Worm (Caenorhabditis elegans) whole organism, L2 larva: Measurements from ENCODE around the gene spop-1.

ENCODE experiments used
- F13H6.1 ChIP-seq: sonication (generic microtip); optimal IDR thresholded peaks from 2 replicates; lab custom pipeline; 2016; ENCODE audit warnings: missing genetic modification characterization, missing compliant biosample characterization
- alr-1 ChIP-seq: fragments of 150-350 bp; optimal IDR thresholded peaks from 2 replicates; lab custom pipeline; 2014; ENCODE audit warnings: missing biosample characterization, missing genetic modification characterization
- aly-2 ChIP-seq: fragments of 150-350 bp; optimal IDR thresholded peaks from 2 replicates; lab custom pipeline; 2014; ENCODE audit warnings: missing biosample characterization, missing genetic modification characterization
- blmp-1 ChIP-seq: sonication (generic microtip); optimal IDR thresholded peaks from 2 replicates; lab custom pipeline; 2017; ENCODE audit warnings: missing genetic modification characterization, mild to moderate bottlenecking, missing compliant biosample characterization, antibody characterized with exemption, moderate library complexity; ENCODE audit not compliant: insufficient read depth
- ceh-16 ChIP-seq: fragments of 150-350 bp; optimal IDR thresholded peaks from 2 replicates; lab custom pipeline; 2014; ENCODE audit warnings: missing biosample characterization, missing genetic modification characterization
- ceh-82 ChIP-seq: fragments of 150-350 bp; optimal IDR thresholded peaks from 2 replicates; lab custom pipeline; 2014; ENCODE audit warnings: missing biosample characterization, missing genetic modification characterization
- dmd-4 ChIP-seq: sonication (generic microtip); optimal IDR thresholded peaks from 2 replicates; lab custom pipeline; 2017; ENCODE audit warnings: missing biosample characterization, missing genetic modification characterization
- egl-27 ChIP-seq: sonication (generic microtip); optimal IDR thresholded peaks from 3 replicates; lab custom pipeline; 2017; ENCODE audit warnings: missing biosample characterization, missing genetic modification reagents, missing genetic modification characterization
- elt-1 ChIP-seq: fragments of 150-350 bp; optimal IDR thresholded peaks from 2 replicates; lab custom pipeline; 2014; ENCODE audit warnings: missing biosample characterization, missing genetic modification characterization
- fos-1 ChIP-seq: fragments of 150-350 bp; optimal IDR thresholded peaks from 2 replicates; lab custom pipeline; 2014; ENCODE audit warnings: missing biosample characterization, missing genetic modification characterization
- lin-11 ChIP-seq: fragments of 150-350 bp; sonication (generic microtip); optimal IDR thresholded peaks from 2 replicates; lab custom pipeline; 2014; ENCODE audit warnings: missing biosample characterization, missing genetic modification characterization, inconsistent platforms, mixed read lengths
- lin-13 ChIP-seq: fragments of 150-350 bp; optimal IDR thresholded peaks from 2 replicates; lab custom pipeline; 2014; ENCODE audit warnings: missing biosample characterization, missing genetic modification reagents, missing genetic modification characterization
- lin-39 ChIP-seq: fragments of 150-350 bp; optimal IDR thresholded peaks from 2 replicates; lab custom pipeline; 2014; ENCODE audit warnings: missing biosample characterization, missing genetic modification reagents, missing genetic modification characterization
- lsy-2 ChIP-seq, 2 experiments: fragments of 150-350 bp in 1 of 2; sonication (generic microtip) in 1 of 2; optimal IDR thresholded peaks; 2 replicates each; lab custom pipeline; 2014 to 2017; ENCODE audit warnings: missing biosample characterization in 2 of 2, missing genetic modification characterization in 2 of 2
- mab-5 ChIP-seq: fragments of 150-350 bp; optimal IDR thresholded peaks from 2 replicates; lab custom pipeline; 2014; ENCODE audit warnings: missing biosample characterization, missing genetic modification characterization
- mdl-1 ChIP-seq, 2 experiments: fragments of 150-350 bp in 1 of 2; sonication (generic microtip) in 1 of 2; optimal IDR thresholded peaks; 2 replicates each; lab custom pipeline; 2017; ENCODE audit warnings: missing biosample characterization in 2 of 2, missing genetic modification characterization in 2 of 2
- nhr-11 ChIP-seq: fragments of 150-350 bp; optimal IDR thresholded peaks from 2 replicates; lab custom pipeline; 2014; ENCODE audit warnings: missing biosample characterization, missing genetic modification characterization
- nhr-12 ChIP-seq: fragments of 150-350 bp; optimal IDR thresholded peaks from 2 replicates; lab custom pipeline; 2014; ENCODE audit warnings: missing biosample characterization, missing genetic modification characterization
- nhr-129 ChIP-seq: fragments of 150-350 bp; optimal IDR thresholded peaks from 2 replicates; lab custom pipeline; 2014; ENCODE audit warnings: missing biosample characterization, missing genetic modification characterization
- nhr-23 ChIP-seq: fragments of 150-350 bp; optimal IDR thresholded peaks from 2 replicates; lab custom pipeline; 2014; ENCODE audit warnings: missing biosample characterization, missing genetic modification reagents, missing genetic modification characterization
- nhr-237 ChIP-seq: fragments of 150-350 bp; optimal IDR thresholded peaks from 2 replicates; lab custom pipeline; 2014; ENCODE audit warnings: missing biosample characterization, missing genetic modification characterization
- nhr-25 ChIP-seq: fragments of 150-350 bp; sonication (generic microtip); optimal IDR thresholded peaks from 3 replicates; lab custom pipeline; 2014; ENCODE audit warnings: missing biosample characterization, missing genetic modification characterization
- nhr-6 ChIP-seq: fragments of 150-350 bp; optimal IDR thresholded peaks from 2 replicates; lab custom pipeline; 2014; ENCODE audit warnings: missing biosample characterization, missing genetic modification characterization
- nhr-77 ChIP-seq: fragments of 150-350 bp; optimal IDR thresholded peaks from 2 replicates; lab custom pipeline; 2014; ENCODE audit warnings: missing biosample characterization, missing genetic modification characterization
- peb-1 ChIP-seq: fragments of 150-350 bp; optimal IDR thresholded peaks from 2 replicates; lab custom pipeline; 2014; ENCODE audit warnings: missing biosample characterization, missing genetic modification characterization
- sem-4 ChIP-seq: fragments of 150-350 bp; optimal IDR thresholded peaks from 2 replicates; lab custom pipeline; 2014; ENCODE audit warnings: missing biosample characterization, missing genetic modification reagents, missing genetic modification characterization
- skn-1 ChIP-seq: sonication (generic microtip); optimal IDR thresholded peaks from 2 replicates; lab custom pipeline; 2017; ENCODE audit warnings: missing biosample characterization, missing genetic modification characterization
- sma-9 ChIP-seq, 2 experiments: fragments of 150-350 bp in 1 of 2; sonication (generic microtip) in 1 of 2; optimal IDR thresholded peaks; 2 replicates each; lab custom pipeline; 2014 to 2016; ENCODE audit warnings: missing genetic modification characterization in 2 of 2, mild to moderate bottlenecking in 1 of 2, missing biosample characterization in 1 of 2, missing compliant biosample characterization in 1 of 2, missing genetic modification reagents in 1 of 2, moderate library complexity in 1 of 2
- snpc-4 ChIP-seq: fragments of 150-350 bp; optimal IDR thresholded peaks from 2 replicates; lab custom pipeline; 2014; ENCODE audit warnings: missing biosample characterization, missing genetic modification characterization
- unc-39 ChIP-seq: fragments of 150-350 bp; optimal IDR thresholded peaks from 2 replicates; lab custom pipeline; 2014; ENCODE audit warnings: missing biosample characterization, missing genetic modification characterization
- unc-55 ChIP-seq: fragments of 150-350 bp; sonication (generic microtip); optimal IDR thresholded peaks from 3 replicates; lab custom pipeline; 2014; ENCODE audit warnings: missing biosample characterization, missing genetic modification reagents, missing genetic modification characterization
- unc-62 ChIP-seq: fragments of 150-350 bp; optimal IDR thresholded peaks from 2 replicates; lab custom pipeline; 2014; ENCODE audit warnings: missing biosample characterization, missing genetic modification reagents, missing genetic modification characterization
- zag-1 ChIP-seq: fragments of 150-350 bp; optimal IDR thresholded peaks from 2 replicates; lab custom pipeline; 2014; ENCODE audit warnings: missing biosample characterization, missing genetic modification characterization
- ztf-11 ChIP-seq: sonication (generic microtip); optimal IDR thresholded peaks from 2 replicates; lab custom pipeline; 2017; ENCODE audit warnings: missing biosample characterization, missing genetic modification characterization
- ztf-4 ChIP-seq: fragments of 150-350 bp; optimal IDR thresholded peaks from 2 replicates; lab custom pipeline; 2014; ENCODE audit warnings: missing biosample characterization, missing genetic modification characterization

spop-1 gene

DNA sequence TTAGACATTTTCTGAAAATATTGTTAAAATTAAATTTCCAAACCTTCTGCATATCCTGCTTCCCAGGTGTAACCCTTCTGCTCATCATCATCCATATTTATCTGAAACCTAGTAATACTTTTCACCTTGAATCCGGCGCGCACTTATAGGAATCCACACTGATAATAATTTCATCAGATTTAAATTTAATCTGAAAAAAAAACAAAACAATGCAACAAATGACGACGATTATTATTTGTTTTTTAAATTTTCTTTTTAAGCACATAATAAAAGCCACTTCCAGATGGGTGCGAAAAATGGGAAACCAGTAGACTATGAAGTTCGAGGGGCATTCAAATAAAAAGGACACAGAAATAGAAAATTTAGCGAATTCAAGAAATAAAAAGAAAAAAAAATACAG lies 7.2 kb downstream of the spop-1 start, which contains the start of gene gtf-2H2C:
Gene gtf-2H2C (minus strand): TSS at position 101 of the 400 bp plus-strand sequence.
- TF ChIP-seq mab-5 (no peak), ztf-11 (no peak), lin-13 (GFP tag; lab: Kevin White, UChicago) (no peak), ceh-16 (tag; lab: Kevin White, UChicago) (no peak), nhr-129 (no peak), dmd-4 (no peak), unc-62 (GFP tag; lab: Kevin White, UChicago) (no peak), snpc-4 (no peak), lsy-2 (tag; optimal IDR thresholded peaks at IDR 0.05; lab: Kevin White, UChicago) (no peak), F13H6.1 (no peak), nhr-6 (tag; lab: Kevin White, UChicago) (no peak), sma-9 (GFP tag; optimal IDR thresholded peaks at IDR 0.05; lab: Kevin White, UChicago) (no peak), sma-9 (tag; optimal IDR thresholded peaks at IDR 0.05; lab: Kevin White, UChicago) (no peak), blmp-1 (tag; lab: Kevin White, UChicago) (no peak)
- TF ChIP-seq, all 48 proteins: peak for 0

DNA sequence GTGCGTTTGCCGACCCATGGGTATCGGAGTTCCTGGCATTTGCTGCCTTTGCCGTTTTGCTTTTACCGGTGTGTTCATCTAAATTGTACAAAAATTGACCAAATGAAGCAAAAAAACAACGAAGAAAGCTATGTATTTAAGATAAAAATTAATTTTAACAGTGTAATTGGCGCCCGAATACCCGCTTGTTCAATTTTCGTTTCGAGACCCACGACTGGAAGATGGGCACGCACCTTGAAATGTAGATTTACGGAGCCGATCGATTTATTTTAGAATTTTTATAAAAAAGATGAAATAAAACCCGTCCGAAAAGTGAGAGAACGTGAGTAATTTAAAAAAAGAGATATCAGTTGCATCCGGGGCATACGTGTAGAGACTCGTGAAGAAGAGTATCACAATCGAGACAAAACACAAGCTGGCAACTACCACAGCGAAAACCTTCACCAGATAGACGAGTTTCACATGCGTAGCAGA lies 9.3 kb downstream of the spop-1 start, which contains the start of gene hal-2:
Gene hal-2 (minus strand): TSS at position 424 of the 474 bp plus-strand sequence.
- no peak for TF ChIP-seq nhr-237 (tag; lab: Kevin White, UChicago)
- TF ChIP-seq nhr-11 (tag; lab: Kevin White, UChicago) = no peak
- no peak for TF ChIP-seq dmd-4
- no peak for TF ChIP-seq skn-1 (tag; lab: Kevin White, UChicago)
- no peak for TF ChIP-seq unc-39 (tag; lab: Kevin White, UChicago)
- TF ChIP-seq aly-2 = no peak
- no peak for TF ChIP-seq ztf-4
- no peak for TF ChIP-seq blmp-1 (tag; lab: Kevin White, UChicago)

DNA sequence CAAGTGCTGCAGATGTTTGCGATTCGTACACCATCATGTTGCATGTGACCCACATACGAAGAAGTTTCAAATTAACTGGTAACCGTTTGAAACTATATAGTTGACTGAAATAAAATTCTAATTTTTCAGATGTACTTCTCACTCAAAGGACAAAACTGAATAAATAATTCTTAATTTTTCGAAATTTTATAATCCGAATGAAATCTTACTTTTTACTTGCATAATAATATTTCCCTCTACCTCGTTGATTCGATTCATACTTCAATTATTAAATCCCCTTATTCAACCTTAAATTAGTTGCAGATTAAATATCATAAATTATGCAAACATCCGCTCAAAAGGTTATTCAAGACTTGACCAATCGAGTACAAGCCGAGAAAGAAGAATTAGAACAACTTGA lies 11.9 kb downstream of the spop-1 start, which contains the start of gene T16H12.2:
Gene T16H12.2 (plus strand): TSS at position 301 of the 400 bp plus-strand sequence.
- TF ChIP-seq nhr-12 = no peak
- no peak for TF ChIP-seq nhr-11 (tag; lab: Kevin White, UChicago)
- no peak for TF ChIP-seq nhr-6 (tag; lab: Kevin White, UChicago)
- TF ChIP-seq ztf-11 = no peak
- TF ChIP-seq sem-4 = no peak

ce11 chrIII:10085574-10085973 lies 12.3 kb downstream of the spop-1 start:
- TF ChIP-seq ztf-4 (no peak), ztf-11 (no peak), nhr-12 (no peak), lin-11 (tag; lab: Kevin White, UChicago) (no peak), zag-1 (tag; lab: Kevin White, UChicago) (no peak), F13H6.1 (no peak), fos-1 (tag; lab: Kevin White, UChicago) (no peak), nhr-23 (tag; lab: Kevin White, UChicago) (no peak), alr-1 (no peak)

- TF ChIP-seq nhr-77 (tag; lab: Kevin White, UChicago) = no peak
- no peak for TF ChIP-seq elt-1 (tag; lab: Kevin White, UChicago)
- no peak for TF ChIP-seq nhr-6 (tag; lab: Kevin White, UChicago)
- TF ChIP-seq ceh-82 (tag; lab: Kevin White, UChicago) = no peak
- TF ChIP-seq nhr-12 = no peak
- no peak for TF ChIP-seq zag-1 (tag; lab: Kevin White, UChicago)
- no peak for TF ChIP-seq nhr-129
- no peak for TF ChIP-seq ceh-16 (tag; lab: Kevin White, UChicago)
- no peak for TF ChIP-seq unc-55 (GFP tag; lab: Kevin White, UChicago)
- TF ChIP-seq unc-62 (GFP tag; lab: Kevin White, UChicago) = no peak
- TF ChIP-seq lin-13 (GFP tag; lab: Kevin White, UChicago) = no peak
- TF ChIP-seq peb-1 (tag; lab: Kevin White, UChicago) = no peak
- TF ChIP-seq nhr-237 (tag; lab: Kevin White, UChicago) = no peak
- TF ChIP-seq, all 48 proteins: peak for 0
Observed at ce11 chrIII:10085103-10085502, 12.8 kb downstream of the spop-1 start, which contains the start of gene T16H12.13. TSS of gene T16H12.13 (plus strand) at chrIII:10085403.

DNA sequence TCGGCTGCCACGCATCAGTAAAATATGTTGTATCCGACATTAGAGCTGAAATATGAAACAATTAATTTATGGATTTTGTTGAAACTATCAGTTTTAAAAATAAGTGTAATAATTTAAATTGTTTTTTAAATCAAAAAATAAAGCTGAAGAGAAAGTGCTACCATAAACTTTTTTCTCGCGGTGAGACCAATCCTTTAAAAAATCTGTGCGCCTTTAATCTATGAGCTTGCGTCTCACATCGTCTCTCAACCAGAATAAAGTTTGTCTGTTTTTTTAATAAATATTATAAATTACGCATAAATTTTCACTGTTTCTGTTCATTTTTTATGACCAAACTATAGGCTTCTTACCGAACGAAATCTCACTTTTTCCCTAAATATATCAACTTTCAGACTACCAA lies 14.6 kb downstream of the spop-1 start, which contains the start of gene T16H12.3:
Gene T16H12.3 (minus strand): TSS at position 51 of the 400 bp plus-strand sequence.
- TF ChIP-seq lin-39 = no peak
- TF ChIP-seq snpc-4 = no peak
- no peak for TF ChIP-seq mdl-1 (tag; optimal IDR thresholded peaks at IDR 0.05; lab: Kevin White, UChicago)
- no peak for TF ChIP-seq nhr-23 (tag; lab: Kevin White, UChicago)
- no peak for TF ChIP-seq egl-27 (tag; lab: Kevin White, UChicago)
- TF ChIP-seq dmd-4 = no peak
- TF ChIP-seq nhr-25 (tag; lab: Kevin White, UChicago) = no peak
- TF ChIP-seq zag-1 (tag; lab: Kevin White, UChicago) = no peak
